Fruit fly (Drosophila melanogaster): ENCODE results near the gene exex.
A peak's percentile ranks its signal among the peaks of the same experiment; 100 is the strongest.

Gene exex

dm6 chr3L:7935933-7936494, 12.0 kb upstream of the exex start, which contains the start of the genes syd and Srp9:
TSS of gene syd (minus strand) at chr3L:7936120.
TSS of gene Srp9 (plus strand) at chr3L:7936373.
- TF ChIP-seq HHEX (GFP tag; optimal IDR thresholded peaks at IDR 0.05) (no peak), cwo (GFP tag; optimal IDR thresholded peaks at IDR 0.05) (no peak), CG17802 (tag; optimal IDR thresholded peaks at IDR 0.05) (no peak), tap (tag; optimal IDR thresholded peaks at IDR 0.05) (no peak), nau (GFP tag; optimal IDR thresholded peaks at IDR 0.05) (no peak), CG32532 (GFP tag; IDR thresholded peaks at IDR 0.05) (no peak), HmgD (GFP tag; optimal IDR thresholded peaks at IDR 0.05) (no peak), Max (GFP tag; optimal IDR thresholded peaks at IDR 0.05) (no peak), slbo (GFP tag; IDR thresholded peaks at IDR 0.05) (no peak), CG5180 (GFP tag; optimal IDR thresholded peaks at IDR 0.05) (no peak), ara (GFP tag; IDR thresholded peaks at IDR 0.05) (no peak), Sry-β (GFP tag; optimal IDR thresholded peaks at IDR 0.05) (peak; percentile 1), grau (tag; optimal IDR thresholded peaks at IDR 0.05) (no peak), CG2120 (GFP tag; optimal IDR thresholded peaks at IDR 0.05) (no peak), CG42726 (GFP tag; IDR thresholded peaks at IDR 0.05; ENCODE audit: partially characterized antibody) (no peak), CG4707 (GFP tag; optimal IDR thresholded peaks at IDR 0.05) (no peak), Antp (GFP tag; optimal IDR thresholded peaks at IDR 0.05) (no peak), zf30C (GFP tag; optimal IDR thresholded peaks at IDR 0.05) (no peak), hkb (optimal IDR thresholded peaks at IDR 0.05) (no peak), hkb (GFP tag; IDR thresholded peaks at IDR 0.05) (no peak), sens (GFP tag) (no peak), CG7556 (GFP tag; optimal IDR thresholded peaks at IDR 0.05) (no peak), trem (tag; optimal IDR thresholded peaks at IDR 0.05) (peak; percentile 74), CG9727 (GFP tag; optimal IDR thresholded peaks at IDR 0.05) (no peak), tgo (GFP tag; IDR thresholded peaks at IDR 0.05) (no peak), CoRest (tag; optimal IDR thresholded peaks at IDR 0.05) (no peak), CG2199 (GFP tag; IDR thresholded peaks at IDR 0.05) (no peak), lola (GFP tag; optimal IDR thresholded peaks at IDR 0.05) (no peak), CG6254 (GFP tag; optimal IDR thresholded peaks at IDR 0.05) (peak; percentile 33), CG2678 (tag; optimal IDR thresholded peaks at IDR 0.05) (no peak), CG11560 (tag; IDR thresholded peaks at IDR 0.05) (peak; percentile 98), esg (GFP tag; conservative IDR thresholded peaks at IDR 0.05) (no peak), Med (GFP tag) (peak; percentile 64), CG12391 (tag; optimal IDR thresholded peaks at IDR 0.05) (peak; percentile 36), CG15696 (tag; optimal IDR thresholded peaks at IDR 0.05) (no peak), CG12071 (GFP tag; optimal IDR thresholded peaks at IDR 0.05) (no peak), rib (GFP tag; IDR thresholded peaks at IDR 0.05) (no peak), ERR (GFP tag; optimal IDR thresholded peaks at IDR 0.05) (no peak), cato (GFP tag; optimal IDR thresholded peaks at IDR 0.05; ENCODE audit: borderline replicate concordance) (no peak), dysf (GFP tag; IDR thresholded peaks at IDR 0.05) (no peak), PHDP (tag; optimal IDR thresholded peaks at IDR 0.05) (no peak), CG13123 (GFP tag; optimal IDR thresholded peaks at IDR 0.05) (no peak), NK7.1 (GFP tag; optimal IDR thresholded peaks at IDR 0.05) (no peak), CG8478 (optimal IDR thresholded peaks at IDR 0.05) (no peak), CG3838 (GFP tag; optimal IDR thresholded peaks at IDR 0.05) (no peak), CG3995 (GFP tag; optimal IDR thresholded peaks at IDR 0.05) (peak; percentile 44), CG10366 (GFP tag; IDR thresholded peaks at IDR 0.05) (no peak), nmo (GFP tag; optimal IDR thresholded peaks at IDR 0.05) (peak; percentile 55), Fer3 (tag; optimal IDR thresholded peaks at IDR 0.05) (no peak), CG13287 (GFP tag; IDR thresholded peaks at IDR 0.05; ENCODE audit: partially characterized antibody) (peak; percentile 54), MESR4 (GFP tag; optimal IDR thresholded peaks at IDR 0.05) (peak; percentile 90)

Data from whole organism, embryonic.